Worm (Caenorhabditis elegans) whole organism, young adult: ENCODE data around the gene cav-2.

Experiments used
- B0019.2 ChIP-seq: fragments of 200-800 bp; sonication (Bioruptor generic); conservative IDR thresholded peaks from 2 replicates; pipeline ENCODE4 v1.3.6; 2022; ENCODE audit warnings: missing genetic modification reagents, missing genetic modification characterization, missing compliant biosample characterization
- B0261.1 ChIP-seq: sonication (generic microtip); optimal IDR thresholded peaks from 2 replicates; lab custom pipeline; 2016; ENCODE audit warnings: mild to moderate bottlenecking, missing genetic modification characterization, moderate library complexity, missing compliant biosample characterization
- B0336.3 ChIP-seq: fragments of 200-800 bp; sonication (Bioruptor generic); IDR thresholded peaks from 2 replicates; pipeline ENCODE4 v1.3.6; 2022; ENCODE audit warnings: missing genetic modification characterization, missing compliant biosample characterization
- C06A6.2 ChIP-seq: fragments of 200-800 bp; sonication (Bioruptor generic); conservative IDR thresholded peaks from 2 replicates; pipeline ENCODE4 v1.3.6; 2022; ENCODE audit warnings: missing genetic modification characterization, missing compliant biosample characterization
- D2030.7 ChIP-seq: fragments of 200-800 bp; sonication (Bioruptor generic); IDR thresholded peaks from 2 replicates; pipeline ENCODE4 v1.3.6; 2022; ENCODE audit warnings: missing genetic modification reagents, missing genetic modification characterization, missing compliant biosample characterization
- F37B4.10 ChIP-seq: fragments of 200-800 bp; sonication (Bioruptor generic); IDR thresholded peaks from 2 replicates; pipeline ENCODE4 v1.3.6; 2022; ENCODE audit warnings: missing genetic modification characterization, missing compliant biosample characterization
- F49E8.2 ChIP-seq: sonication (generic microtip); optimal IDR thresholded peaks from 3 replicates; lab custom pipeline; 2017; ENCODE audit warnings: missing genetic modification characterization, mild to moderate bottlenecking, missing compliant biosample characterization, antibody characterized with exemption, moderate library complexity; ENCODE audit not compliant: insufficient read depth
- F52B5.7 ChIP-seq: sonication (generic microtip); optimal IDR thresholded peaks from 2 replicates; lab custom pipeline; 2016; ENCODE audit warnings: mild to moderate bottlenecking, missing genetic modification characterization, missing compliant biosample characterization
- F57C9.4 ChIP-seq: sonication (generic microtip); optimal IDR thresholded peaks from 2 replicates; lab custom pipeline; 2017; ENCODE audit warnings: mild to moderate bottlenecking, missing genetic modification characterization, missing compliant biosample characterization
- K12H6.12 ChIP-seq: fragments of 200-800 bp; sonication (Bioruptor generic); optimal IDR thresholded peaks from 2 replicates; lab custom pipeline; 2018; ENCODE audit warnings: mild to moderate bottlenecking, missing genetic modification characterization, missing compliant biosample characterization
- Y56A3A.18 ChIP-seq: fragments of 200-800 bp; sonication (Bioruptor generic); IDR thresholded peaks from 2 replicates; pipeline ENCODE4 v1.3.6; 2022; ENCODE audit warnings: missing genetic modification reagents, missing genetic modification characterization, missing compliant biosample characterization
- Y67H2A.10 ChIP-seq: fragments of 200-800 bp; sonication (Bioruptor generic); conservative IDR thresholded peaks from 2 replicates; pipeline ENCODE4 v1.3.6; 2022; ENCODE audit warnings: missing genetic modification reagents, missing genetic modification characterization, missing compliant biosample characterization
- ZK185.1 ChIP-seq: sonication (generic microtip); optimal IDR thresholded peaks from 2 replicates; lab custom pipeline; 2016; ENCODE audit warnings: mild to moderate bottlenecking, missing genetic modification characterization, missing compliant biosample characterization; ENCODE audit not compliant: poor library complexity, severe bottlenecking
- akir-1 ChIP-seq: fragments of 200-800 bp; sonication (Bioruptor generic); optimal IDR thresholded peaks from 2 replicates; lab custom pipeline; 2018; ENCODE audit warnings: mild to moderate bottlenecking, missing genetic modification characterization, moderate library complexity, missing compliant biosample characterization
- aptf-3 ChIP-seq: fragments of 200-800 bp; sonication (Bioruptor generic); IDR thresholded peaks from 2 replicates; pipeline ENCODE4 v1.3.6; 2022; ENCODE audit warnings: missing genetic modification characterization, missing compliant biosample characterization
- attf-3 ChIP-seq: fragments of 200-800 bp; sonication (Bioruptor generic); conservative IDR thresholded peaks from 2 replicates; pipeline ENCODE4 v1.3.6; 2022; ENCODE audit warnings: missing genetic modification reagents, missing genetic modification characterization, missing compliant biosample characterization
- ceh-40 ChIP-seq: fragments of 200-800 bp; sonication (Bioruptor generic); IDR thresholded peaks from 2 replicates; pipeline ENCODE4 v1.3.6; 2022; ENCODE audit warnings: missing genetic modification characterization, missing compliant biosample characterization
- ceh-79 ChIP-seq: sonication (generic microtip); optimal IDR thresholded peaks from 2 replicates; lab custom pipeline; 2017; ENCODE audit warnings: mild to moderate bottlenecking, missing genetic modification characterization, missing compliant biosample characterization
- dpl-1 ChIP-seq: fragments of 150-350 bp; optimal IDR thresholded peaks from 2 replicates; lab custom pipeline; 2014; ENCODE audit warnings: missing biosample characterization, missing genetic modification reagents, missing genetic modification characterization
- fkh-3 ChIP-seq: sonication (generic microtip); optimal IDR thresholded peaks from 2 replicates; lab custom pipeline; 2016; ENCODE audit warnings: mild to moderate bottlenecking, missing genetic modification characterization, missing compliant biosample characterization
- hlh-12 ChIP-seq: sonication (generic microtip); optimal IDR thresholded peaks from 2 replicates; lab custom pipeline; 2016; ENCODE audit warnings: missing genetic modification characterization, missing compliant biosample characterization
- let-607 ChIP-seq, 2 experiments: fragments of 200-800 bp in 1 of 2; sonication (Bioruptor generic) in 1 of 2; sonication (generic microtip) in 1 of 2; optimal IDR thresholded peaks; 2 replicates each; lab custom pipeline; 2016 to 2018; ENCODE audit warnings: mild to moderate bottlenecking in 2 of 2, missing compliant biosample characterization in 2 of 2, missing genetic modification characterization in 2 of 2, moderate library complexity in 2 of 2, missing genotype in 1 of 2
- lir-1 ChIP-seq: fragments of 200-800 bp; sonication (Bioruptor generic); conservative IDR thresholded peaks from 2 replicates; pipeline ENCODE4 v1.3.6; 2022; ENCODE audit warnings: missing genetic modification reagents, missing genetic modification characterization, missing compliant biosample characterization
- lsl-1 ChIP-seq: fragments of 200-800 bp; sonication (Bioruptor generic); optimal IDR thresholded peaks from 2 replicates; lab custom pipeline; 2018; ENCODE audit warnings: mild to moderate bottlenecking, missing genetic modification characterization, moderate library complexity, missing compliant biosample characterization
- lsy-27 ChIP-seq: sonication (generic microtip); optimal IDR thresholded peaks from 2 replicates; lab custom pipeline; 2017; ENCODE audit warnings: missing genetic modification characterization, mild to moderate bottlenecking, missing compliant biosample characterization, antibody characterized with exemption, missing genotype, borderline replicate concordance; ENCODE audit not compliant: insufficient read depth
- madf-3 ChIP-seq: fragments of 200-800 bp; sonication (Bioruptor generic); IDR thresholded peaks from 2 replicates; pipeline ENCODE4 v1.3.6; 2022; ENCODE audit warnings: missing genetic modification reagents, missing genetic modification characterization, missing compliant biosample characterization
- madf-8 ChIP-seq: fragments of 200-800 bp; sonication (Bioruptor generic); conservative IDR thresholded peaks from 2 replicates; pipeline ENCODE4 v1.3.6; 2022; ENCODE audit warnings: missing genetic modification reagents, missing genetic modification characterization, missing compliant biosample characterization
- mes-4 ChIP-seq: sonication (generic microtip); optimal IDR thresholded peaks from 2 replicates; lab custom pipeline; 2016; ENCODE audit warnings: missing genotype, missing genetic modification characterization, missing compliant biosample characterization
- nfya-1 ChIP-seq: sonication (generic microtip); optimal IDR thresholded peaks from 2 replicates; lab custom pipeline; 2017; ENCODE audit warnings: antibody characterized with exemption, missing compliant biosample characterization, missing genetic modification characterization, borderline replicate concordance; ENCODE audit not compliant: insufficient read depth
- nfya-2 ChIP-seq: fragments of 200-800 bp; sonication (Bioruptor generic); IDR thresholded peaks from 2 replicates; pipeline ENCODE4 v1.3.6; 2022; ENCODE audit warnings: missing genetic modification reagents, missing genetic modification characterization, missing compliant biosample characterization
- nhr-80 ChIP-seq: sonication (generic microtip); optimal IDR thresholded peaks from 2 replicates; lab custom pipeline; 2016; ENCODE audit warnings: missing genetic modification characterization, missing compliant biosample characterization
- pbrm-1 ChIP-seq: fragments of 200-800 bp; sonication (Bioruptor generic); IDR thresholded peaks from 2 replicates; pipeline ENCODE4 v1.3.6; 2022; ENCODE audit warnings: missing genetic modification reagents, missing genetic modification characterization, missing compliant biosample characterization
- rpc-1 ChIP-seq, 2 experiments: fragments of 150-350 bp in 1 of 2; sonication (generic microtip) in 1 of 2; optimal IDR thresholded peaks; 2 replicates each; lab custom pipeline; 2014 to 2018; ENCODE audit warnings: missing biosample characterization in 1 of 2, missing genetic modification characterization in 1 of 2, missing genetic modification reagents in 1 of 2, missing genotype in 1 of 2
- snpc-1.1 ChIP-seq: sonication (generic microtip); optimal IDR thresholded peaks from 2 replicates; lab custom pipeline; 2017; ENCODE audit warnings: missing genetic modification characterization, mild to moderate bottlenecking, missing compliant biosample characterization, antibody characterized with exemption, moderate library complexity, missing genotype, missing genetic modification reagents; ENCODE audit not compliant: insufficient read depth
- snpc-3.4 ChIP-seq: sonication (generic microtip); optimal IDR thresholded peaks from 2 replicates; lab custom pipeline; 2017; ENCODE audit warnings: missing genetic modification characterization, mild to moderate bottlenecking, missing compliant biosample characterization, antibody characterized with exemption, moderate library complexity, missing genotype, missing genetic modification reagents
- snpc-4 ChIP-seq, 5 experiments: fragments of 150-350 bp in 1 of 5; sonication (generic microtip) in 4 of 5; optimal IDR thresholded peaks; 2 replicates each; lab custom pipeline; 2014 to 2018; ENCODE audit warnings: missing genetic modification characterization in 5 of 5, missing biosample characterization in 3 of 5, antibody characterized with exemption in 2 of 5, mild to moderate bottlenecking in 2 of 5, missing compliant biosample characterization in 2 of 5, missing genotype in 2 of 5, moderate library complexity in 2 of 5, missing genetic modification reagents in 1 of 5
- tlf-1 ChIP-seq: fragments of 200-800 bp; sonication (Bioruptor generic); optimal IDR thresholded peaks from 2 replicates; lab custom pipeline; 2018; ENCODE audit warnings: mild to moderate bottlenecking, missing genetic modification characterization, missing compliant biosample characterization
- zfh-2 ChIP-seq: fragments of 200-800 bp; sonication (Bioruptor generic); conservative IDR thresholded peaks from 2 replicates; pipeline ENCODE4 v1.3.6; 2022; ENCODE audit warnings: missing genetic modification reagents, missing genetic modification characterization, missing compliant biosample characterization
- ztf-3 ChIP-seq: fragments of 200-800 bp; sonication (Bioruptor generic); optimal IDR thresholded peaks from 2 replicates; lab custom pipeline; 2018; ENCODE audit warnings: mild to moderate bottlenecking, missing genetic modification characterization, missing compliant biosample characterization

cav-2 gene

ce11 chrV:13523194-13523593 is 33.7 kb upstream of the cav-2 start, which contains the start of gene R11G10.3:
TSS of gene R11G10.3 (plus strand) at chrV:13523494.
- no peak for TF ChIP-seq snpc-4 (GFP tag; optimal IDR thresholded peaks at IDR 0.05; lab: Kevin White, UChicago)
- TF ChIP-seq snpc-4 (tag; optimal IDR thresholded peaks at IDR 0.05; lab: Kevin White, UChicago) = no peak
- no peak for TF ChIP-seq F57C9.4 (tag; lab: Kevin White, UChicago)
- no peak for TF ChIP-seq F49E8.2 (tag; lab: Kevin White, UChicago)
- TF ChIP-seq rpc-1 (optimal IDR thresholded peaks at IDR 0.05; lab: Kevin White, UChicago) = no peak
- TF ChIP-seq rpc-1 (tag; optimal IDR thresholded peaks at IDR 0.05; lab: Kevin White, UChicago) = no peak
- no peak for TF ChIP-seq F52B5.7 (tag; lab: Kevin White, UChicago)
- TF ChIP-seq nfya-2 (GFP tag; lab: Robert Waterston, UW) = no peak
- TF ChIP-seq ceh-79 (tag; lab: Kevin White, UChicago) = no peak
- TF ChIP-seq K12H6.12 (tag; lab: Kevin White, UChicago) = no peak
- no peak for TF ChIP-seq pbrm-1 (GFP tag; lab: Robert Waterston, UW)
- no peak for TF ChIP-seq Y67H2A.10
- TF ChIP-seq ZK185.1 = no peak
- TF ChIP-seq dpl-1 (GFP tag; lab: Kevin White, UChicago) = no peak
- TF ChIP-seq tlf-1 (GFP tag; lab: Kevin White, UChicago) = no peak
- no peak for TF ChIP-seq zfh-2
- no peak for TF ChIP-seq ztf-3 (GFP tag; lab: Kevin White, UChicago)

- TF ChIP-seq attf-3 (GFP tag; lab: Robert Waterston, UW) = peak; percentile 86
Observed at ce11 chrV:13527236-13527635, 29.7 kb upstream of the cav-2 start.

- TF ChIP-seq lsl-1 (no peak), madf-8 (GFP tag; lab: Robert Waterston, UW) (no peak), ceh-40 (GFP tag; lab: Robert Waterston, UW) (no peak), F37B4.10 (GFP tag; lab: Robert Waterston, UW) (no peak), F52B5.7 (tag; lab: Kevin White, UChicago) (no peak), aptf-3 (GFP tag; lab: Robert Waterston, UW) (no peak), snpc-3.4 (no peak), fkh-3 (no peak), B0019.2 (GFP tag; lab: Robert Waterston, UW) (no peak), Y56A3A.18 (no peak), hlh-12 (tag; lab: Kevin White, UChicago) (no peak), lir-1 (GFP tag; lab: Robert Waterston, UW) (no peak), tlf-1 (GFP tag; lab: Kevin White, UChicago) (no peak), C06A6.2 (no peak)
- TF ChIP-seq, all 124 proteins: peak for 0
Observed at ce11 chrV:13529165-13529564, 27.7 kb upstream of the cav-2 start.

ce11 chrV:13530698-13531097 is 26.2 kb upstream of the cav-2 start, which contains the start of gene ttr-44:
TSS of gene ttr-44 (minus strand) at chrV:13530744.
- TF ChIP-seq aptf-3 (GFP tag; lab: Robert Waterston, UW) (no peak), snpc-1.1 (tag; lab: Kevin White, UChicago) (no peak), nhr-80 (tag; lab: Kevin White, UChicago) (peak; percentile 67)

- no peak for TF ChIP-seq ZK185.1
- no peak for TF ChIP-seq D2030.7
- no peak for TF ChIP-seq let-607 (tag; optimal IDR thresholded peaks at IDR 0.05; lab: Kevin White, UChicago)
- no peak for TF ChIP-seq lsy-27 (tag; lab: Kevin White, UChicago)
- TF ChIP-seq madf-3 (GFP tag; lab: Robert Waterston, UW) = no peak
- no peak for TF ChIP-seq mes-4 (tag; lab: Kevin White, UChicago)
- TF ChIP-seq rpc-1 (optimal IDR thresholded peaks at IDR 0.05; lab: Kevin White, UChicago) = no peak
- TF ChIP-seq rpc-1 (tag; optimal IDR thresholded peaks at IDR 0.05; lab: Kevin White, UChicago) = no peak
- TF ChIP-seq B0261.1 (tag; lab: Kevin White, UChicago) = no peak
- TF ChIP-seq ceh-40 (GFP tag; lab: Robert Waterston, UW) = no peak
- TF ChIP-seq akir-1 (GFP tag; lab: Kevin White, UChicago) = no peak
- TF ChIP-seq nfya-1 = no peak
- TF ChIP-seq B0336.3 (GFP tag; lab: Robert Waterston, UW) = no peak
- no peak for TF ChIP-seq nhr-80 (tag; lab: Kevin White, UChicago)
Observed at ce11 chrV:13532469-13532868, 24.4 kb upstream of the cav-2 start.
